Worm (Caenorhabditis elegans): ENCODE results near the gene ucr-2.3.

The ucr-2.3 gene

ce11 chrIII:844577-844976 lies 35.1 kb upstream of the ucr-2.3 start:
- no peak for TF ChIP-seq C17E4.6 (GFP tag; IDR thresholded peaks at IDR 0.05)
- TF ChIP-seq lir-1 (GFP tag; conservative IDR thresholded peaks at IDR 0.05), result no peak
- TF ChIP-seq aptf-3 (GFP tag; IDR thresholded peaks at IDR 0.05), result no peak
- TF ChIP-seq bed-2 (GFP tag; IDR thresholded peaks at IDR 0.05), result no peak
- no peak for TF ChIP-seq nfya-1 (tag; optimal IDR thresholded peaks at IDR 0.05; ENCODE audit: borderline replicate concordance, insufficient read depth)
- TF ChIP-seq ztf-6 (GFP tag; IDR thresholded peaks at IDR 0.05), result no peak

ce11 chrIII:845485-845884 lies 34.2 kb upstream of the ucr-2.3 start, which contains the start of gene K02F3.2:
K02F3.2 (plus strand) TSS chrIII:845841.
- TF ChIP-seq let-607 (tag; optimal IDR thresholded peaks at IDR 0.05) (no peak), tbp1 (GFP tag; optimal IDR thresholded peaks at IDR 0.05) (peak; percentile 29), lsy-27 (tag; optimal IDR thresholded peaks at IDR 0.05; ENCODE audit: borderline replicate concordance, insufficient read depth) (no peak), lin-35 (GFP tag; optimal IDR thresholded peaks at IDR 0.05) (peak in 1 of 3 experiments; percentile 68), ZK185.1 (tag; optimal IDR thresholded peaks at IDR 0.05; ENCODE audit: poor library complexity, severe bottlenecking) (no peak), attf-5 (GFP tag; optimal IDR thresholded peaks at IDR 0.05) (peak; percentile 12), Y56A3A.18 (GFP tag; IDR thresholded peaks at IDR 0.05) (no peak), F33H1.4 (GFP tag; IDR thresholded peaks at IDR 0.05) (no peak), attf-3 (GFP tag; conservative IDR thresholded peaks at IDR 0.05) (no peak), bed-2 (GFP tag; IDR thresholded peaks at IDR 0.05) (no peak), efl-1 (GFP tag; optimal IDR thresholded peaks at IDR 0.05) (peak; percentile 57), ztf-26 (tag; optimal IDR thresholded peaks at IDR 0.05) (peak; percentile 39), lin-40 (tag; optimal IDR thresholded peaks at IDR 0.05) (peak; percentile 50), mcd-1 (GFP tag; IDR thresholded peaks at IDR 0.05) (peak; percentile 91), nhr-80 (tag; optimal IDR thresholded peaks at IDR 0.05) (peak; percentile 48), cebp-1 (GFP tag; IDR thresholded peaks at IDR 0.05) (no peak), cebp-1 (tag; optimal IDR thresholded peaks at IDR 0.05) (peak; percentile 30), lin-54 (GFP tag; optimal IDR thresholded peaks at IDR 0.05) (peak; percentile 70)

ce11 chrIII:852296-852695 lies 27.4 kb upstream of the ucr-2.3 start, which contains the start of gene moma-1:
moma-1 (minus strand) TSS chrIII:852396.
- TF ChIP-seq madf-6 (GFP tag; IDR thresholded peaks at IDR 0.05), result peak; percentile 14; the same call in 1 of the 2 replicates
- peak; percentile 35 for TF ChIP-seq snpc-3.4 (tag; optimal IDR thresholded peaks at IDR 0.05)
- no peak for TF ChIP-seq pbrm-1 (GFP tag; IDR thresholded peaks at IDR 0.05)
- peak; percentile 10 for TF ChIP-seq ceh-79 (tag; optimal IDR thresholded peaks at IDR 0.05)
- TF ChIP-seq efl-1 (GFP tag; optimal IDR thresholded peaks at IDR 0.05), result peak; percentile 27

- TF ChIP-seq tbx-9 (tag; optimal IDR thresholded peaks at IDR 0.05; ENCODE audit: borderline replicate concordance) (no peak), lag-1 (GFP tag; IDR thresholded peaks at IDR 0.05) (no peak), ztf-3 (GFP tag; optimal IDR thresholded peaks at IDR 0.05) (no peak), B0019.2 (GFP tag; conservative IDR thresholded peaks at IDR 0.05) (no peak), snpc-1.3 (tag; optimal IDR thresholded peaks at IDR 0.05; ENCODE audit: insufficient read depth) (no peak), zfh-2 (GFP tag; conservative IDR thresholded peaks at IDR 0.05) (peak; percentile 91), egrh-3 (GFP tag; IDR thresholded peaks at IDR 0.05) (peak; percentile 73; the same call in 1 of the 2 replicates), cebp-2 (GFP tag; IDR thresholded peaks at IDR 0.05) (no peak)
Measured at ce11 chrIII:853414-853813, 26.2 kb upstream of the ucr-2.3 start.
